Worm (Caenorhabditis elegans) whole organism, L2 larva: Measurements from ENCODE around the gene T13C2.7.

Experiments used
- F13H6.1 ChIP-seq: sonication (generic microtip); optimal IDR thresholded peaks from 2 replicates; lab custom pipeline; 2016; ENCODE audit warnings: missing genetic modification characterization, missing compliant biosample characterization
- R02D3.7 ChIP-seq: fragments of 150-350 bp; optimal IDR thresholded peaks from 2 replicates; lab custom pipeline; 2014; ENCODE audit warnings: missing biosample characterization, missing genetic modification characterization
- ZK546.5 ChIP-seq: sonication (generic microtip); optimal IDR thresholded peaks from 2 replicates; lab custom pipeline; 2017; ENCODE audit warnings: missing biosample characterization, missing genetic modification characterization
- alr-1 ChIP-seq: fragments of 150-350 bp; optimal IDR thresholded peaks from 2 replicates; lab custom pipeline; 2014; ENCODE audit warnings: missing biosample characterization, missing genetic modification characterization
- blmp-1 ChIP-seq: sonication (generic microtip); optimal IDR thresholded peaks from 2 replicates; lab custom pipeline; 2017; ENCODE audit warnings: missing genetic modification characterization, mild to moderate bottlenecking, missing compliant biosample characterization, antibody characterized with exemption, moderate library complexity; ENCODE audit not compliant: insufficient read depth
- ceh-82 ChIP-seq: fragments of 150-350 bp; optimal IDR thresholded peaks from 2 replicates; lab custom pipeline; 2014; ENCODE audit warnings: missing biosample characterization, missing genetic modification characterization
- elt-3 ChIP-seq: sonication (generic microtip); optimal IDR thresholded peaks from 2 replicates; lab custom pipeline; 2017; ENCODE audit warnings: missing biosample characterization, missing genetic modification characterization
- nhr-12 ChIP-seq: fragments of 150-350 bp; optimal IDR thresholded peaks from 2 replicates; lab custom pipeline; 2014; ENCODE audit warnings: missing biosample characterization, missing genetic modification characterization
- nhr-237 ChIP-seq: fragments of 150-350 bp; optimal IDR thresholded peaks from 2 replicates; lab custom pipeline; 2014; ENCODE audit warnings: missing biosample characterization, missing genetic modification characterization
- nhr-77 ChIP-seq: fragments of 150-350 bp; optimal IDR thresholded peaks from 2 replicates; lab custom pipeline; 2014; ENCODE audit warnings: missing biosample characterization, missing genetic modification characterization
- sma-3 ChIP-seq: sonication (generic microtip); optimal IDR thresholded peaks from 2 replicates; lab custom pipeline; 2016; ENCODE audit warnings: missing genetic modification reagents, missing genetic modification characterization, missing compliant biosample characterization
- zag-1 ChIP-seq: fragments of 150-350 bp; optimal IDR thresholded peaks from 2 replicates; lab custom pipeline; 2014; ENCODE audit warnings: missing biosample characterization, missing genetic modification characterization
- ztf-1 ChIP-seq: fragments of 200-800 bp; sonication (Bioruptor generic); conservative IDR thresholded peaks from 2 replicates; pipeline ENCODE4 v1.3.6; 2022; ENCODE audit warnings: missing genetic modification characterization, missing compliant biosample characterization

DNA sequence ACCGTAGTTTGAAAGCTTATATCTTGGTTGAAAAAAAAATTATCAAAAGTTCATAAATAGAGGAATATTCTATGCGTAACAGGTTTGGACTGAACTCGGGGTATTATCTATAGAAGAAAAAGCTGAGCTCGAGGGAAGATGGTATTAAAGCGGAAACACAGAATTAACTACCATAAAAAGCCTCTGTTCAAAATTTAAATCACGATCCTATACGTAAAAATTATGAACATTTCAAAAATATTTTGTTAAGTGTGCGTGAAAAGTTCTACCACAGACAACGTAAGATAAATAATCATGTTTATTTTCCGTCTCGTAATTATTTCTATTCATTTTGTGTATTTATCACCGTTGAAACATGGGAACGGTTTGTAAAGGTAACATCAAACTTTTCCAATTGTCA, 32.8 kb upstream of the T13C2.7 start, which contains the start of gene F41G3.5:
- TF ChIP-seq F13H6.1 (tag; lab: Kevin White, UChicago) (no peak), nhr-237 (tag; lab: Kevin White, UChicago) (no peak), ztf-1 (no peak), ceh-82 (tag; lab: Kevin White, UChicago) (no peak), alr-1 (tag; lab: Kevin White, UChicago) (no peak), zag-1 (tag; lab: Kevin White, UChicago) (no peak), ZK546.5 (tag; lab: Kevin White, UChicago) (no peak), nhr-77 (tag; lab: Kevin White, UChicago) (no peak), elt-3 (no peak), nhr-12 (tag; lab: Kevin White, UChicago) (no peak), sma-3 (GFP tag; lab: Kevin White, UChicago) (no peak), R02D3.7 (tag; lab: Kevin White, UChicago) (no peak), blmp-1 (no peak)
